Worm (Caenorhabditis elegans) whole organism, mixed stage, embryonic: ENCODE results near the gene Y94H6A.3.
"Not testable (repeated sequence)": the region's sequence is repeated elsewhere in the genome, so short reads cannot be mapped to it uniquely, and the experiment has no call there.

ENCODE experiments used
- elt-1 ChIP-seq: sonication (generic microtip); optimal IDR thresholded peaks from 2 replicates; lab custom pipeline; 2017; ENCODE audit warnings: missing genetic modification characterization, mild to moderate bottlenecking, missing compliant biosample characterization, antibody characterized with exemption, moderate library complexity, borderline replicate concordance; ENCODE audit not compliant: insufficient read depth
- elt-3 ChIP-seq: fragments of 150-350 bp; optimal IDR thresholded peaks from 2 replicates; lab custom pipeline; 2014; ENCODE audit warnings: missing biosample characterization, missing genetic modification characterization
- flh-1 ChIP-seq: fragments of 200-800 bp; sonication (Bioruptor generic); optimal IDR thresholded peaks from 2 replicates; lab custom pipeline; 2018; ENCODE audit warnings: mild to moderate bottlenecking, missing genetic modification characterization, moderate library complexity, missing compliant biosample characterization
- lin-13 ChIP-seq: fragments of 150-350 bp; optimal IDR thresholded peaks from 2 replicates; lab custom pipeline; 2014; ENCODE audit warnings: missing biosample characterization, missing genetic modification characterization
- lsy-2 ChIP-seq: fragments of 150-350 bp; optimal IDR thresholded peaks from 2 replicates; lab custom pipeline; 2014; ENCODE audit warnings: missing biosample characterization, missing genetic modification characterization
- nhr-2 ChIP-seq: fragments of 150-350 bp; optimal IDR thresholded peaks from 2 replicates; lab custom pipeline; 2014; ENCODE audit warnings: missing biosample characterization, missing genetic modification characterization
- nhr-237 ChIP-seq: fragments of 150-350 bp; optimal IDR thresholded peaks from 2 replicates; lab custom pipeline; 2014; ENCODE audit warnings: missing biosample characterization, missing genetic modification characterization
- snpc-4 ChIP-seq: fragments of 150-350 bp; optimal IDR thresholded peaks from 2 replicates; lab custom pipeline; 2014; ENCODE audit warnings: missing biosample characterization, missing genetic modification characterization
- unc-39 ChIP-seq: fragments of 150-350 bp; optimal IDR thresholded peaks from 2 replicates; lab custom pipeline; 2014; ENCODE audit warnings: missing biosample characterization, missing genetic modification characterization
- unc-62 ChIP-seq: fragments of 150-350 bp; optimal IDR thresholded peaks from 2 replicates; lab custom pipeline; 2014; ENCODE audit warnings: missing biosample characterization, missing genetic modification reagents, missing genetic modification characterization

- TF ChIP-seq nhr-237; flh-1; snpc-4; unc-39 (tag; lab: Kevin White, UChicago); unc-62 (GFP tag; lab: Kevin White, UChicago); elt-1 (tag; lab: Kevin White, UChicago); lin-13 (tag; lab: Kevin White, UChicago); lsy-2 (tag; lab: Kevin White, UChicago); elt-3; nhr-2 (tag; lab: Kevin White, UChicago): not testable (repeated sequence)
These were observed 43.4 kb downstream of the Y94H6A.3 start, which contains the start of gene ndua-12 for ce11 chrIV:2719734-2720133.
